Fruit fly (Drosophila melanogaster) whole organism, embryonic: ENCODE data around the gene TTLL15.
A peak's percentile ranks its signal among the peaks of the same experiment; 100 is the strongest.

Experiments used
- Aef1 ChIP-seq: fragments of 200-800 bp; sonication (Bioruptor generic); IDR thresholded peaks from 3 replicates; pipeline ENCODE4 v1.3.6; 2022; ENCODE audit warnings: missing biosample characterization, missing genetic modification characterization
- Awh ChIP-seq: fragments of 200-800 bp; sonication (Bioruptor generic); IDR thresholded peaks from 2 replicates; pipeline ENCODE4, ENCODE4 v1.3.6; 2022; ENCODE audit warnings: missing biosample characterization, missing genetic modification characterization
- CG10979 ChIP-seq: fragments of 200-800 bp; sonication (Bioruptor generic); optimal IDR thresholded peaks from 2 replicates; lab custom pipeline; 2018; ENCODE audit warnings: missing biosample characterization, mild to moderate bottlenecking, missing genetic modification characterization, moderate library complexity
- CG11398 ChIP-seq: fragments of 200-800 bp; sonication (Bioruptor generic); optimal IDR thresholded peaks from 2 replicates; lab custom pipeline; 2016; ENCODE audit warnings: missing biosample characterization, missing genetic modification characterization
- CG12071 ChIP-seq: fragments of 200-800 bp; sonication (Bioruptor generic); optimal IDR thresholded peaks from 3 replicates; lab custom pipeline; 2018; ENCODE audit warnings: missing biosample characterization, mild to moderate bottlenecking, missing genetic modification characterization
- CG12391 ChIP-seq: fragments of 200-800 bp; sonication (Bioruptor generic); optimal IDR thresholded peaks from 3 replicates; lab custom pipeline; 2018; ENCODE audit warnings: missing biosample characterization, mild to moderate bottlenecking, missing genetic modification characterization, moderate library complexity
- CG15601 ChIP-seq: fragments of 200-800 bp; sonication (Bioruptor generic); optimal IDR thresholded peaks from 3 replicates; lab custom pipeline; 2019; ENCODE audit warnings: missing biosample characterization, mild to moderate bottlenecking, missing genetic modification characterization, moderate library complexity
- CG16863 ChIP-seq: fragments of 200-800 bp; sonication (Bioruptor generic); optimal IDR thresholded peaks from 3 replicates; lab custom pipeline; 2016; ENCODE audit warnings: missing biosample characterization, missing genetic modification characterization
- CG17328 ChIP-seq: fragments of 200-800 bp; sonication (Bioruptor generic); IDR thresholded peaks from 2 replicates; pipeline ENCODE4 v1.3.6; 2022; ENCODE audit warnings: missing biosample characterization, missing genetic modification characterization
- CG18619 ChIP-seq: fragments of 200-800 bp; sonication (Bioruptor generic); optimal IDR thresholded peaks from 3 replicates; lab custom pipeline; 2017; ENCODE audit warnings: missing biosample characterization, mild to moderate bottlenecking, missing genetic modification characterization
- CG2120 ChIP-seq: fragments of 200-800 bp; sonication (Bioruptor generic); optimal IDR thresholded peaks from 3 replicates; lab custom pipeline; 2016; ENCODE audit warnings: missing biosample characterization, missing genetic modification characterization
- CG2875 ChIP-seq: fragments of 200-800 bp; sonication (Bioruptor generic); optimal IDR thresholded peaks from 2 replicates; lab custom pipeline; 2017; ENCODE audit warnings: missing biosample characterization, mild to moderate bottlenecking, missing genetic modification characterization, missing genetic modification reagents
- CG3407 ChIP-seq: fragments of 200-800 bp; sonication (Bioruptor generic); optimal IDR thresholded peaks from 2 replicates; lab custom pipeline; 2018; ENCODE audit warnings: missing biosample characterization, mild to moderate bottlenecking, missing genetic modification characterization
- CG6175 ChIP-seq: fragments of 200-800 bp; sonication (Bioruptor generic); IDR thresholded peaks from 3 replicates; pipeline ENCODE4 v1.3.6; 2022; ENCODE audit warnings: missing biosample characterization, missing genetic modification characterization
- CG6689 ChIP-seq: fragments of 200-800 bp; sonication (Bioruptor generic); IDR thresholded peaks from 2 replicates; pipeline ENCODE4 v1.3.6; 2022; ENCODE audit warnings: missing biosample characterization, missing genetic modification characterization
- CG9727 ChIP-seq: fragments of 200-800 bp; sonication (Bioruptor generic); optimal IDR thresholded peaks from 3 replicates; lab custom pipeline; 2017; ENCODE audit warnings: missing biosample characterization, mild to moderate bottlenecking, missing genetic modification characterization
- CG9817 ChIP-seq: fragments of 200-800 bp; sonication (Bioruptor generic); optimal IDR thresholded peaks from 2 replicates; lab custom pipeline; 2018; ENCODE audit warnings: missing biosample characterization, mild to moderate bottlenecking, missing genetic modification characterization, moderate library complexity
- Chrac-16 ChIP-seq: fragments of 200-800 bp; sonication (Bioruptor generic); optimal IDR thresholded peaks from 3 replicates; lab custom pipeline; 2016; ENCODE audit warnings: missing biosample characterization, missing genetic modification characterization
- CoRest ChIP-seq: fragments of 200-800 bp; sonication (Bioruptor generic); optimal IDR thresholded peaks from 3 replicates; lab custom pipeline; 2018; ENCODE audit warnings: missing biosample characterization, mild to moderate bottlenecking, missing genetic modification characterization, moderate library complexity
- Dad ChIP-seq: fragments of 200-800 bp; sonication (Bioruptor generic); optimal IDR thresholded peaks from 3 replicates; lab custom pipeline; 2016; ENCODE audit warnings: missing biosample characterization, missing genetic modification characterization
- Dip2 ChIP-seq: fragments of 200-800 bp; sonication (Bioruptor generic); IDR thresholded peaks from 2 replicates; pipeline ENCODE4 v1.3.6; 2022; ENCODE audit warnings: missing biosample characterization, missing genetic modification characterization
- Dip3 ChIP-seq: fragments of 200-800 bp; sonication (Bioruptor generic); optimal IDR thresholded peaks from 3 replicates; lab custom pipeline; 2016; ENCODE audit warnings: missing biosample characterization, missing genetic modification characterization
- Doc2 ChIP-seq: fragments of 200-800 bp; sonication (Bioruptor generic); IDR thresholded peaks from 2 replicates; pipeline ENCODE4 v1.3.6; 2022; ENCODE audit warnings: missing biosample characterization, missing genetic modification characterization
- Hsf ChIP-seq: fragments of 200-800 bp; sonication (Bioruptor generic); optimal IDR thresholded peaks from 3 replicates; lab custom pipeline; 2016; ENCODE audit warnings: missing biosample characterization, missing genetic modification characterization
- Kr ChIP-seq: fragments of 200-800 bp; sonication (Bioruptor generic); optimal IDR thresholded peaks from 2 replicates; lab custom pipeline; 2017; ENCODE audit warnings: missing biosample characterization, mild to moderate bottlenecking, missing genetic modification characterization
- Oaz ChIP-seq: fragments of 200-800 bp; sonication (Bioruptor generic); IDR thresholded peaks from 2 replicates; pipeline ENCODE4 v1.3.6; 2022; ENCODE audit warnings: missing biosample characterization, missing genetic modification characterization
- Sry-β ChIP-seq: fragments of 200-800 bp; sonication (Bioruptor generic); optimal IDR thresholded peaks from 2 replicates; lab custom pipeline; 2018; ENCODE audit warnings: missing biosample characterization, mild to moderate bottlenecking, missing genetic modification characterization, moderate library complexity
- ara ChIP-seq: fragments of 200-800 bp; sonication (Bioruptor generic); IDR thresholded peaks from 2 replicates; pipeline ENCODE4 v1.3.6; 2022; ENCODE audit warnings: missing biosample characterization, missing genetic modification characterization
- cas ChIP-seq: fragments of 200-800 bp; sonication (Bioruptor generic); IDR thresholded peaks from 2 replicates; pipeline ENCODE4 v1.3.6; 2022; ENCODE audit warnings: missing biosample characterization, missing genetic modification characterization
- chinmo ChIP-seq: fragments of 200-800 bp; sonication (Bioruptor generic); IDR thresholded peaks from 4 replicates; pipeline ENCODE4 v1.3.6; 2022; ENCODE audit warnings: missing biosample characterization, missing genetic modification characterization; ENCODE audit not compliant: partially characterized antibody
- crp ChIP-seq, 2 experiments: fragments of 200-800 bp; sonication (Bioruptor generic); optimal IDR thresholded peaks; 2 replicates in 1 of 2; 3 replicates in 1 of 2; lab custom pipeline; 2017; ENCODE audit warnings: missing biosample characterization in 2 of 2, missing genetic modification characterization in 2 of 2, mild to moderate bottlenecking in 1 of 2, moderate library complexity in 1 of 2
- disco-r ChIP-seq: fragments of 200-800 bp; sonication (Bioruptor generic); optimal IDR thresholded peaks from 2 replicates; lab custom pipeline; 2016; ENCODE audit warnings: missing biosample characterization, missing genetic modification characterization
- dmrt99B ChIP-seq: fragments of 200-800 bp; sonication (Bioruptor generic); optimal IDR thresholded peaks from 2 replicates; lab custom pipeline; 2018; ENCODE audit warnings: missing biosample characterization, mild to moderate bottlenecking, missing genetic modification characterization, moderate library complexity
- emc ChIP-seq: fragments of 200-800 bp; sonication (Bioruptor generic); optimal IDR thresholded peaks from 2 replicates; lab custom pipeline; 2016; ENCODE audit warnings: missing biosample characterization, missing genetic modification characterization
- fru ChIP-seq: fragments of >200 bp; optimal IDR thresholded peaks from 2 replicates; lab custom pipeline; 2017
- gsb ChIP-seq: fragments of 200-800 bp; sonication (Bioruptor generic); IDR thresholded peaks from 2 replicates; pipeline ENCODE4 v1.3.6; 2022; ENCODE audit warnings: missing biosample characterization, missing genetic modification characterization
- klu ChIP-seq: fragments of 200-800 bp; sonication (Bioruptor generic); IDR thresholded peaks from 2 replicates; pipeline ENCODE4 v1.3.6; 2022; ENCODE audit warnings: missing biosample characterization, missing genetic modification characterization
- lola ChIP-seq, 3 experiments: fragments of >200 bp in 2 of 3; fragments of 200-800 bp in 1 of 3; sonication (Bioruptor generic) in 1 of 3; optimal IDR thresholded peaks; 2 replicates each; lab custom pipeline; 2017 to 2019; ENCODE audit warnings: missing biosample characterization in 3 of 3, missing genetic modification characterization in 3 of 3, mild to moderate bottlenecking in 1 of 3, moderate library complexity in 1 of 3
- mirr ChIP-seq: fragments of 200-800 bp; sonication (Bioruptor generic); optimal IDR thresholded peaks from 3 replicates; lab custom pipeline; 2018; ENCODE audit warnings: missing biosample characterization, mild to moderate bottlenecking, missing genetic modification characterization
- nau ChIP-seq: fragments of 200-800 bp; sonication (Bioruptor generic); optimal IDR thresholded peaks from 3 replicates; lab custom pipeline; 2017; ENCODE audit warnings: missing biosample characterization, mild to moderate bottlenecking, missing genetic modification characterization, missing genetic modification reagents
- oc ChIP-seq: fragments of 200-800 bp; sonication (Bioruptor generic); optimal IDR thresholded peaks from 2 replicates; lab custom pipeline; 2018; ENCODE audit warnings: missing biosample characterization, mild to moderate bottlenecking, missing genetic modification characterization, moderate library complexity
- rib ChIP-seq: fragments of 200-800 bp; sonication (Bioruptor generic); IDR thresholded peaks from 2 replicates; pipeline ENCODE4 v1.3.6; 2022; ENCODE audit warnings: missing biosample characterization, missing genetic modification characterization
- ro ChIP-seq: fragments of 200-800 bp; sonication (Bioruptor generic); IDR thresholded peaks from 2 replicates; pipeline ENCODE4 v1.3.6; 2022; ENCODE audit warnings: missing biosample characterization, missing genetic modification characterization
- sens-2 ChIP-seq: fragments of 200-800 bp; sonication (Bioruptor generic); IDR thresholded peaks from 2 replicates; pipeline ENCODE4 v1.3.6; 2022; ENCODE audit warnings: missing biosample characterization, missing genetic modification characterization
- so ChIP-seq: fragments of 200-800 bp; sonication (Bioruptor generic); IDR thresholded peaks from 3 replicates; pipeline ENCODE4 v1.3.6; 2022; ENCODE audit warnings: missing biosample characterization, missing genetic modification characterization
- sob ChIP-seq: fragments of 200-800 bp; sonication (Bioruptor generic); IDR thresholded peaks from 2 replicates; pipeline ENCODE4 v1.3.6; 2022; ENCODE audit warnings: missing biosample characterization, missing genetic modification characterization
- sqz ChIP-seq: fragments of 200-800 bp; sonication (Bioruptor generic); optimal IDR thresholded peaks from 3 replicates; lab custom pipeline; 2018; ENCODE audit warnings: missing biosample characterization, mild to moderate bottlenecking, missing genetic modification characterization
- vfl ChIP-seq: fragments of 200-800 bp; sonication (Bioruptor generic); optimal IDR thresholded peaks from 2 replicates; lab custom pipeline; 2016; ENCODE audit warnings: missing biosample characterization, missing genetic modification characterization
- wor ChIP-seq: fragments of 200-800 bp; sonication (Bioruptor generic); IDR thresholded peaks from 2 replicates; pipeline ENCODE4 v1.3.6; 2022; ENCODE audit warnings: missing biosample characterization, missing genetic modification characterization
- zen ChIP-seq: fragments of 200-800 bp; sonication (Bioruptor generic); optimal IDR thresholded peaks from 3 replicates; lab custom pipeline; 2018; ENCODE audit warnings: missing biosample characterization, mild to moderate bottlenecking, missing genetic modification characterization, moderate library complexity
- zen2 ChIP-seq: fragments of 200-800 bp; sonication (Bioruptor generic); IDR thresholded peaks from 3 replicates; pipeline ENCODE4 v1.3.6; 2022; ENCODE audit warnings: missing biosample characterization, missing genetic modification characterization; ENCODE audit not compliant: partially characterized antibody

TTLL15 gene

dm6 chr3R:10826796-10827524 is 11.9 kb downstream of the TTLL15 start, which contains the start of gene Cad86C (continued):
- peak; percentile 25; the same call in 1 of the 2 replicates for TF ChIP-seq sob (GFP tag; lab: Robert Waterston, UW)
- peak; percentile 3 for TF ChIP-seq oc (tag; lab: Kevin White, UChicago)
- TF ChIP-seq Dad = no peak
- TF ChIP-seq CoRest = no peak
- TF ChIP-seq Doc2 (GFP tag; lab: Robert Waterston, UW) = no peak
- TF ChIP-seq wor (GFP tag; lab: Robert Waterston, UW) = no peak
- TF ChIP-seq CG15601 (tag; lab: Kevin White, UChicago) = no peak
- no peak for TF ChIP-seq Hsf (GFP tag; lab: Kevin White, UChicago)
- peak; percentile 30 for TF ChIP-seq CG12071 (GFP tag; lab: Kevin White, UChicago)
- TF ChIP-seq zen (tag; lab: Kevin White, UChicago) = no peak
- TF ChIP-seq Sry-β (GFP tag; lab: Kevin White, UChicago) = no peak
- no peak for TF ChIP-seq CG2875 (GFP tag; lab: Kevin White, UChicago)
- no peak for TF ChIP-seq CG12391
- no peak for TF ChIP-seq CG9727 (GFP tag; lab: Kevin White, UChicago)
- no peak for TF ChIP-seq CG17328 (GFP tag; lab: Robert Waterston, UW)
- no peak for TF ChIP-seq klu (GFP tag; lab: Robert Waterston, UW)
- TF ChIP-seq Dip3 = no peak
- no peak for TF ChIP-seq CG11398 (GFP tag; lab: Kevin White, UChicago)
- TF ChIP-seq CG16863 (GFP tag; lab: Kevin White, UChicago) = no peak
- TF ChIP-seq vfl (GFP tag; lab: Kevin White, UChicago) = no peak
- no peak for TF ChIP-seq ara (GFP tag; lab: Robert Waterston, UW)
- no peak for TF ChIP-seq dmrt99B (tag; lab: Kevin White, UChicago)
- TF ChIP-seq Chrac-16 (GFP tag; lab: Kevin White, UChicago) = no peak
- TF ChIP-seq zen2 (GFP tag; lab: Robert Waterston, UW) = peak; percentile 71; the same call in 2 of the 3 replicates
- no peak for TF ChIP-seq ro (GFP tag; lab: Robert Waterston, UW)
- no peak for TF ChIP-seq Aef1 (GFP tag; lab: Robert Waterston, UW)
- TF ChIP-seq disco-r = no peak
- TF ChIP-seq Awh (GFP tag; lab: Robert Waterston, UW) = no peak
- TF ChIP-seq sens-2 (GFP tag; lab: Robert Waterston, UW) = no peak
- no peak for TF ChIP-seq Kr (GFP tag; lab: Kevin White, UChicago)
- no peak for TF ChIP-seq CG2120 (GFP tag; lab: Kevin White, UChicago)
- no peak for TF ChIP-seq fru (lab: Kevin White, UChicago)
- peak; percentile 15 for TF ChIP-seq mirr (GFP tag; lab: Kevin White, UChicago)
- no peak for TF ChIP-seq cas
- no peak for TF ChIP-seq chinmo (GFP tag; lab: Robert Waterston, UW)
- no peak for TF ChIP-seq CG18619 (GFP tag; lab: Kevin White, UChicago)
- TF ChIP-seq Dip2 (GFP tag; lab: Robert Waterston, UW) = no peak
- peak; percentile 21; the same call in 1 of the 3 replicates for TF ChIP-seq so (GFP tag; lab: Robert Waterston, UW)
- no peak for TF ChIP-seq CG6689
- no peak for TF ChIP-seq CG9817
- TF ChIP-seq Oaz (GFP tag; lab: Robert Waterston, UW) = no peak
- TF ChIP-seq CG6175 (GFP tag; lab: Robert Waterston, UW) = no peak
- TF ChIP-seq lola (GFP tag; optimal IDR thresholded peaks at IDR 0.05; lab: Kevin White, UChicago) = no peak
- no peak for TF ChIP-seq gsb (GFP tag; lab: Robert Waterston, UW)
- TF ChIP-seq CG3407 (GFP tag; lab: Kevin White, UChicago) = no peak
- no peak for TF ChIP-seq emc (GFP tag; lab: Kevin White, UChicago)
- no peak for TF ChIP-seq CG10979 (tag; lab: Kevin White, UChicago)
- TF ChIP-seq sqz (GFP tag; lab: Kevin White, UChicago) = no peak
- no peak for TF ChIP-seq rib (GFP tag; lab: Robert Waterston, UW)
- TF ChIP-seq crp (GFP tag; optimal IDR thresholded peaks at IDR 0.05; lab: Kevin White, UChicago) = no peak
- TF ChIP-seq nau (GFP tag; lab: Kevin White, UChicago) = no peak
